Fruit fly (Drosophila melanogaster) whole organism, embryonic: ENCODE data around the gene Pur-alpha.

Experiments used
- BEAF-32 ChIP-seq: fragments of 200-800 bp; sonication (Bioruptor generic); optimal IDR thresholded peaks from 3 replicates; lab custom pipeline; 2017; ENCODE audit warnings: missing biosample characterization, missing genetic modification characterization, mild to moderate bottlenecking, moderate library complexity, missing genetic modification reagents
- CG1024 ChIP-seq: fragments of 200-800 bp; sonication (Bioruptor generic); IDR thresholded peaks from 2 replicates; pipeline ENCODE4 v1.3.6; 2022; ENCODE audit warnings: missing biosample characterization, missing genetic modification characterization
- CG10431 ChIP-seq: fragments of 200-800 bp; sonication (Bioruptor generic); optimal IDR thresholded peaks from 3 replicates; lab custom pipeline; 2018; ENCODE audit warnings: missing biosample characterization, mild to moderate bottlenecking, missing genetic modification characterization
- CG11723 ChIP-seq: fragments of 200-800 bp; sonication (Bioruptor generic); optimal IDR thresholded peaks from 2 replicates; lab custom pipeline; 2017; ENCODE audit warnings: missing biosample characterization, mild to moderate bottlenecking, missing genetic modification characterization
- CG12659 ChIP-seq: fragments of 200-800 bp; sonication (Bioruptor generic); optimal IDR thresholded peaks from 3 replicates; lab custom pipeline; 2017; ENCODE audit warnings: mild to moderate bottlenecking, missing biosample characterization, missing genetic modification reagents, missing genetic modification characterization
- CG14710 ChIP-seq: fragments of 200-800 bp; sonication (Bioruptor generic); optimal IDR thresholded peaks from 3 replicates; lab custom pipeline; 2019; ENCODE audit warnings: missing biosample characterization, mild to moderate bottlenecking, missing genetic modification characterization, moderate library complexity
- CG1603 ChIP-seq: fragments of 200-800 bp; sonication (Bioruptor generic); optimal IDR thresholded peaks from 2 replicates; lab custom pipeline; 2019; ENCODE audit warnings: missing biosample characterization, mild to moderate bottlenecking, missing genetic modification characterization, moderate library complexity
- CG16863 ChIP-seq: fragments of 200-800 bp; sonication (Bioruptor generic); optimal IDR thresholded peaks from 3 replicates; lab custom pipeline; 2016; ENCODE audit warnings: missing biosample characterization, missing genetic modification characterization
- CG17359 ChIP-seq: fragments of 200-800 bp; sonication (Bioruptor generic); optimal IDR thresholded peaks from 3 replicates; lab custom pipeline; 2018; ENCODE audit warnings: missing biosample characterization, mild to moderate bottlenecking, missing genetic modification characterization, moderate library complexity
- CG17361 ChIP-seq: fragments of 200-800 bp; sonication (Bioruptor generic); IDR thresholded peaks from 3 replicates; pipeline ENCODE4 v1.3.6; 2022; ENCODE audit warnings: missing biosample characterization, missing genetic modification characterization
- CG17802 ChIP-seq: fragments of 200-800 bp; sonication (Bioruptor generic); optimal IDR thresholded peaks from 2 replicates; lab custom pipeline; 2018; ENCODE audit warnings: missing biosample characterization, mild to moderate bottlenecking, missing genetic modification characterization, moderate library complexity
- CG2116 ChIP-seq: fragments of 200-800 bp; sonication (Bioruptor generic); optimal IDR thresholded peaks from 3 replicates; lab custom pipeline; 2018; ENCODE audit warnings: missing biosample characterization, mild to moderate bottlenecking, missing genetic modification characterization
- CG2199 ChIP-seq: fragments of 200-800 bp; sonication (Bioruptor generic); IDR thresholded peaks from 3 replicates; pipeline ENCODE4 v1.3.6; 2022; ENCODE audit warnings: missing biosample characterization, missing genetic modification characterization
- CG30020 ChIP-seq: fragments of 200-800 bp; optimal IDR thresholded peaks from 2 replicates; lab custom pipeline; 2019; ENCODE audit warnings: missing biosample characterization, mild to moderate bottlenecking, missing genetic modification characterization, moderate library complexity
- CG32767 ChIP-seq: fragments of 200-800 bp; sonication (Bioruptor generic); IDR thresholded peaks from 2 replicates; pipeline ENCODE4 v1.3.6; 2022; ENCODE audit warnings: missing biosample characterization, missing genetic modification characterization
- CG4617 ChIP-seq: fragments of 200-800 bp; sonication (Bioruptor generic); optimal IDR thresholded peaks from 3 replicates; lab custom pipeline; 2016; ENCODE audit warnings: missing biosample characterization, missing genetic modification characterization, borderline replicate concordance
- CG8290 ChIP-seq, 3 experiments: fragments of 200-800 bp; sonication (Bioruptor generic); optimal IDR thresholded peaks; 2 replicates each; lab custom pipeline; 2016 to 2019; ENCODE audit warnings: missing biosample characterization in 3 of 3, missing genetic modification characterization in 3 of 3, mild to moderate bottlenecking in 2 of 3, moderate library complexity in 1 of 3
- CG8478 ChIP-seq: fragments of >200 bp; optimal IDR thresholded peaks from 2 replicates; lab custom pipeline; 2018
- CG9437 ChIP-seq: fragments of 200-800 bp; sonication (Bioruptor generic); optimal IDR thresholded peaks from 2 replicates; lab custom pipeline; 2018; ENCODE audit warnings: missing biosample characterization, mild to moderate bottlenecking, missing genetic modification characterization
- D19A ChIP-seq: fragments of 200-800 bp; optimal IDR thresholded peaks from 3 replicates; lab custom pipeline; 2019; ENCODE audit warnings: missing biosample characterization, mild to moderate bottlenecking, missing genetic modification characterization, moderate library complexity
- HmgD ChIP-seq: fragments of 200-800 bp; sonication (Bioruptor generic); optimal IDR thresholded peaks from 3 replicates; lab custom pipeline; 2016; ENCODE audit warnings: missing biosample characterization, missing genetic modification characterization
- Hsf ChIP-seq: fragments of 200-800 bp; sonication (Bioruptor generic); optimal IDR thresholded peaks from 3 replicates; lab custom pipeline; 2016; ENCODE audit warnings: missing biosample characterization, missing genetic modification characterization
- Lhr ChIP-seq: fragments of 200-800 bp; sonication (Bioruptor generic); optimal IDR thresholded peaks from 3 replicates; lab custom pipeline; 2017; ENCODE audit warnings: mild to moderate bottlenecking, missing biosample characterization, missing genetic modification reagents, missing genetic modification characterization
- Med ChIP-seq: fragments of 200-800 bp; sonication (Bioruptor generic); peaks from one replicate; lab custom pipeline; 2016; ENCODE audit warnings: missing biosample characterization, missing genetic modification characterization, mild to moderate bottlenecking, inconsistent platforms, moderate library complexity
- Sry-δ ChIP-seq: fragments of 200-800 bp; sonication (Bioruptor generic); optimal IDR thresholded peaks from 2 replicates; lab custom pipeline; 2016; ENCODE audit warnings: missing biosample characterization, missing genetic modification characterization
- Stat92E ChIP-seq, 3 experiments: fragments of >200 bp in 2 of 3; fragments of 200-800 bp in 1 of 3; sonication (Bioruptor generic) in 1 of 3; optimal IDR thresholded peaks; 2 replicates each; lab custom pipeline; 2017 to 2019; ENCODE audit warnings: missing biosample characterization in 3 of 3, missing genetic modification characterization in 3 of 3, mild to moderate bottlenecking in 1 of 3, moderate library complexity in 1 of 3
- YL-1 ChIP-seq: fragments of 200-800 bp; sonication (Bioruptor generic); optimal IDR thresholded peaks from 3 replicates; lab custom pipeline; 2017; ENCODE audit warnings: missing biosample characterization, mild to moderate bottlenecking, missing genetic modification characterization
- bbx ChIP-seq: fragments of 200-800 bp; sonication (Bioruptor generic); IDR thresholded peaks from 2 replicates; pipeline ENCODE4 v1.3.6; 2022; ENCODE audit warnings: missing biosample characterization, missing genetic modification characterization; ENCODE audit not compliant: partially characterized antibody
- br ChIP-seq: fragments of >200 bp; optimal IDR thresholded peaks from 2 replicates; lab custom pipeline; 2017
- cad ChIP-seq: fragments of >200 bp; optimal IDR thresholded peaks from 2 replicates; lab custom pipeline; 2017; ENCODE audit warnings: missing biosample characterization, missing genetic modification characterization
- cg ChIP-seq: fragments of 200-800 bp; sonication (Bioruptor generic); optimal IDR thresholded peaks from 3 replicates; lab custom pipeline; 2019; ENCODE audit warnings: missing biosample characterization, mild to moderate bottlenecking, missing genetic modification characterization, moderate library complexity
- dmrt11E ChIP-seq: fragments of 200-800 bp; sonication (Bioruptor generic); optimal IDR thresholded peaks from 3 replicates; lab custom pipeline; 2018; ENCODE audit warnings: missing biosample characterization, mild to moderate bottlenecking, missing genetic modification characterization, moderate library complexity
- esg ChIP-seq: fragments of 200-800 bp; sonication (Bioruptor generic); conservative IDR thresholded peaks from 2 replicates; pipeline ENCODE4 v1.3.6; 2022; ENCODE audit warnings: missing biosample characterization, missing genetic modification characterization
- ewg ChIP-seq: fragments of 200-800 bp; sonication (Bioruptor generic); optimal IDR thresholded peaks from 3 replicates; lab custom pipeline; 2017; ENCODE audit warnings: mild to moderate bottlenecking, missing biosample characterization, missing genetic modification reagents, missing genetic modification characterization
- gsb ChIP-seq: fragments of 200-800 bp; sonication (Bioruptor generic); IDR thresholded peaks from 2 replicates; pipeline ENCODE4 v1.3.6; 2022; ENCODE audit warnings: missing biosample characterization, missing genetic modification characterization
- knrl ChIP-seq: fragments of 200-800 bp; sonication (Bioruptor generic); IDR thresholded peaks from 3 replicates; pipeline ENCODE4 v1.3.6; 2022; ENCODE audit warnings: missing biosample characterization, missing genetic modification characterization; ENCODE audit not compliant: partially characterized antibody
- nerfin-1 ChIP-seq: fragments of 200-800 bp; sonication (Bioruptor generic); optimal IDR thresholded peaks from 3 replicates; lab custom pipeline; 2019; ENCODE audit warnings: missing biosample characterization, mild to moderate bottlenecking, missing genetic modification characterization, moderate library complexity
- pum ChIP-seq: fragments of 200-800 bp; sonication (Bioruptor generic); optimal IDR thresholded peaks from 2 replicates; lab custom pipeline; 2016; ENCODE audit warnings: missing biosample characterization, missing genetic modification characterization
- pzg ChIP-seq: fragments of 200-800 bp; sonication (Bioruptor generic); optimal IDR thresholded peaks from 3 replicates; lab custom pipeline; 2018; ENCODE audit warnings: missing biosample characterization, mild to moderate bottlenecking, missing genetic modification characterization, moderate library complexity
- row ChIP-seq: fragments of 200-800 bp; sonication (Bioruptor generic); IDR thresholded peaks from 3 replicates; pipeline ENCODE4 v1.3.6; 2022; ENCODE audit warnings: missing biosample characterization, missing genetic modification characterization
- sens ChIP-seq: fragments of 200-800 bp; sonication (Bioruptor generic); peaks from one replicate; lab custom pipeline; 2016; ENCODE audit warnings: missing biosample characterization, missing genetic modification characterization
- seq ChIP-seq: fragments of 200-800 bp; sonication (Bioruptor generic); IDR thresholded peaks from 2 replicates; pipeline ENCODE4 v1.3.6; 2022; ENCODE audit warnings: missing biosample characterization, missing genetic modification characterization
- ssp ChIP-seq: fragments of 200-800 bp; sonication (Bioruptor generic); IDR thresholded peaks from 2 replicates; pipeline ENCODE4 v1.3.6; 2022; ENCODE audit warnings: missing biosample characterization, missing genetic modification characterization
- trem ChIP-seq: fragments of 200-800 bp; optimal IDR thresholded peaks from 3 replicates; lab custom pipeline; 2019; ENCODE audit warnings: missing biosample characterization, mild to moderate bottlenecking, missing genetic modification characterization, moderate library complexity
- zen ChIP-seq: fragments of 200-800 bp; sonication (Bioruptor generic); optimal IDR thresholded peaks from 3 replicates; lab custom pipeline; 2018; ENCODE audit warnings: missing biosample characterization, mild to moderate bottlenecking, missing genetic modification characterization, moderate library complexity

The Pur-alpha gene

dm6 chr4:607498-607897 is 49.7 kb downstream of the Pur-alpha start, which contains the start of gene onecut (continued):
- peak; percentile 15; the same call in 1 of the 2 replicates for TF ChIP-seq CG32767
- no peak for TF ChIP-seq knrl (GFP tag; lab: Robert Waterston, UW)
- TF ChIP-seq CG16863 (GFP tag; lab: Kevin White, UChicago) = no peak
- 0 out of 3 replicates have a peak, but pooled peaks have one; percentile 77 for TF ChIP-seq CG2199 (GFP tag; lab: Robert Waterston, UW)
- 0 out of 2 replicates have a peak, but pooled peaks have one; percentile 29 for TF ChIP-seq seq (GFP tag; lab: Robert Waterston, UW)
- TF ChIP-seq gsb (GFP tag; lab: Robert Waterston, UW) = no peak
- TF ChIP-seq ewg (GFP tag; lab: Kevin White, UChicago) = peak; percentile 93
- TF ChIP-seq HmgD (GFP tag; lab: Kevin White, UChicago) = peak; percentile 10
- TF ChIP-seq CG8478 (lab: Kevin White, UChicago) = no peak
- TF ChIP-seq bbx (GFP tag; lab: Robert Waterston, UW) = 0 out of 2 replicates have a peak, but pooled peaks have one; percentile 26
- TF ChIP-seq CG17802 (tag; lab: Kevin White, UChicago) = peak; percentile 78
- TF ChIP-seq, all 482 proteins: peak for 19

- peak; percentile 77 for TF ChIP-seq cg (GFP tag; lab: Kevin White, UChicago)
- TF ChIP-seq cad (GFP tag; lab: Kevin White, UChicago) = no peak
- TF ChIP-seq CG1603 (tag; lab: Kevin White, UChicago) = peak; percentile 99
- TF ChIP-seq CG17359 (tag; lab: Kevin White, UChicago) = peak; percentile 97
- TF ChIP-seq zen (tag; lab: Kevin White, UChicago) = peak; percentile 58
- TF ChIP-seq trem = peak; percentile 18
- peak; percentile 9 for TF ChIP-seq Lhr (GFP tag; lab: Kevin White, UChicago)
- peak; percentile 95 for TF ChIP-seq ssp
- TF ChIP-seq Med = peak; percentile 53
- peak; percentile 50 for TF ChIP-seq BEAF-32 (GFP tag; lab: Kevin White, UChicago)
- peak; percentile 39 for TF ChIP-seq CG2116 (GFP tag; lab: Kevin White, UChicago)
- TF ChIP-seq YL-1 (GFP tag; lab: Kevin White, UChicago) = peak; percentile 30
- peak; percentile 49 for TF ChIP-seq pzg (GFP tag; lab: Kevin White, UChicago)
- no peak for TF ChIP-seq pum (GFP tag; lab: Kevin White, UChicago)
- TF ChIP-seq CG17802 (tag; lab: Kevin White, UChicago) = peak; percentile 95
- peak; percentile 22 for TF ChIP-seq dmrt11E (tag; lab: Kevin White, UChicago)
- peak; percentile 60 for TF ChIP-seq CG4617 (GFP tag; lab: Kevin White, UChicago)
- TF ChIP-seq CG14710 (tag; lab: Kevin White, UChicago) = peak; percentile 50
- TF ChIP-seq CG30020 = peak; percentile 100
- TF ChIP-seq CG12659 = peak; percentile 52
- peak; percentile 96 for TF ChIP-seq CG1024 (GFP tag; lab: Robert Waterston, UW)
- TF ChIP-seq CG8290 (GFP tag; optimal IDR thresholded peaks at IDR 0.05; lab: Kevin White, UChicago) = peak; percentile 20
- TF ChIP-seq CG8290 (tag; optimal IDR thresholded peaks at IDR 0.05; lab: Kevin White, UChicago) = no peak
- TF ChIP-seq CG8478 (lab: Kevin White, UChicago) = no peak
- TF ChIP-seq Sry-δ = peak; percentile 19
- TF ChIP-seq sens = peak; percentile 66
- TF ChIP-seq row (GFP tag; lab: Robert Waterston, UW) = peak; percentile 66; the same call in 1 of the 3 replicates
- no peak for TF ChIP-seq Hsf (GFP tag; lab: Kevin White, UChicago)
- no peak for TF ChIP-seq br
- peak; percentile 27; the same call in 1 of the 3 replicates for TF ChIP-seq CG17361 (GFP tag; lab: Robert Waterston, UW)
- no peak for TF ChIP-seq esg (GFP tag; lab: Robert Waterston, UW)
- no peak for TF ChIP-seq nerfin-1 (tag; lab: Kevin White, UChicago)
- peak; percentile 88 for TF ChIP-seq CG10431 (GFP tag; lab: Kevin White, UChicago)
- TF ChIP-seq CG9437 (GFP tag; lab: Kevin White, UChicago) = peak; percentile 45
- peak; percentile 73 for TF ChIP-seq D19A
- TF ChIP-seq Stat92E (GFP tag; optimal IDR thresholded peaks at IDR 0.05; lab: Kevin White, UChicago) = peak in 1 of 3 experiments; percentile 2
- peak; percentile 93 for TF ChIP-seq CG11723 (GFP tag; lab: Kevin White, UChicago)
- TF ChIP-seq CG32767 = no peak
- 0 out of 3 replicates have a peak, but pooled peaks have one; percentile 48 for TF ChIP-seq CG2199 (GFP tag; lab: Robert Waterston, UW)
Measured at dm6 chr4:610398-611319, 52.8 kb downstream of the Pur-alpha start, which contains the start of gene Eph. Gene Eph (plus strand): TSS chr4:610684.
